Worm (Caenorhabditis elegans) whole organism, mixed stage, embryonic: ENCODE data around the gene C17F4.8.
A peak's percentile ranks its signal among the peaks of the same experiment; 100 is the strongest.

ENCODE experiments used
- M03D4.4 ChIP-seq: sonication (generic microtip); optimal IDR thresholded peaks from 2 replicates; lab custom pipeline; 2017; ENCODE audit warnings: mild to moderate bottlenecking, missing genetic modification characterization, missing compliant biosample characterization
- bed-3 ChIP-seq: fragments of 200-800 bp; sonication (Bioruptor generic); optimal IDR thresholded peaks from 3 replicates; lab custom pipeline; 2018; ENCODE audit warnings: mild to moderate bottlenecking, missing genetic modification characterization, moderate library complexity, missing compliant biosample characterization
- ceh-39 ChIP-seq: fragments of 150-350 bp; optimal IDR thresholded peaks from 2 replicates; lab custom pipeline; 2014; ENCODE audit warnings: missing biosample characterization, missing genetic modification characterization
- ceh-43 ChIP-seq: fragments of 200-800 bp; sonication (Bioruptor generic); optimal IDR thresholded peaks from 2 replicates; lab custom pipeline; 2018; ENCODE audit warnings: mild to moderate bottlenecking, missing genetic modification characterization, moderate library complexity, missing compliant biosample characterization
- ceh-83 ChIP-seq: fragments of 200-800 bp; sonication (Bioruptor generic); optimal IDR thresholded peaks from 2 replicates; lab custom pipeline; 2018; ENCODE audit warnings: mild to moderate bottlenecking, missing genetic modification characterization, missing compliant biosample characterization
- ces-1 ChIP-seq: fragments of 150-350 bp; optimal IDR thresholded peaks from 2 replicates; lab custom pipeline; 2014; ENCODE audit warnings: missing biosample characterization, missing genetic modification reagents, missing genetic modification characterization
- cnd-1 ChIP-seq: fragments of 200-800 bp; sonication (Bioruptor generic); optimal IDR thresholded peaks from 2 replicates; lab custom pipeline; 2018; ENCODE audit warnings: mild to moderate bottlenecking, missing genetic modification characterization, missing compliant biosample characterization
- drap-1 ChIP-seq: fragments of 200-800 bp; sonication (Bioruptor generic); optimal IDR thresholded peaks from 3 replicates; lab custom pipeline; 2018; ENCODE audit warnings: mild to moderate bottlenecking, missing genetic modification characterization, missing compliant biosample characterization
- elt-1 ChIP-seq: sonication (generic microtip); optimal IDR thresholded peaks from 2 replicates; lab custom pipeline; 2017; ENCODE audit warnings: missing genetic modification characterization, mild to moderate bottlenecking, missing compliant biosample characterization, antibody characterized with exemption, moderate library complexity, borderline replicate concordance; ENCODE audit not compliant: insufficient read depth
- elt-3 ChIP-seq: fragments of 150-350 bp; optimal IDR thresholded peaks from 2 replicates; lab custom pipeline; 2014; ENCODE audit warnings: missing biosample characterization, missing genetic modification characterization
- flh-1 ChIP-seq: fragments of 200-800 bp; sonication (Bioruptor generic); optimal IDR thresholded peaks from 2 replicates; lab custom pipeline; 2018; ENCODE audit warnings: mild to moderate bottlenecking, missing genetic modification characterization, moderate library complexity, missing compliant biosample characterization
- ham-2 ChIP-seq: fragments of 200-800 bp; sonication (Bioruptor generic); optimal IDR thresholded peaks from 2 replicates; lab custom pipeline; 2018; ENCODE audit warnings: mild to moderate bottlenecking, missing genetic modification characterization, missing compliant biosample characterization
- hlh-1 ChIP-seq: fragments of 150-350 bp; optimal IDR thresholded peaks from 2 replicates; lab custom pipeline; 2014; ENCODE audit warnings: missing biosample characterization, missing genetic modification reagents, missing genetic modification characterization
- lin-13 ChIP-seq: fragments of 150-350 bp; optimal IDR thresholded peaks from 2 replicates; lab custom pipeline; 2014; ENCODE audit warnings: missing biosample characterization, missing genetic modification characterization
- lin-32 ChIP-seq: fragments of 200-800 bp; sonication (Bioruptor generic); optimal IDR thresholded peaks from 2 replicates; lab custom pipeline; 2018; ENCODE audit warnings: mild to moderate bottlenecking, missing genetic modification characterization, missing compliant biosample characterization
- lsy-2 ChIP-seq: fragments of 150-350 bp; optimal IDR thresholded peaks from 2 replicates; lab custom pipeline; 2014; ENCODE audit warnings: missing biosample characterization, missing genetic modification characterization
- mab-5 ChIP-seq: fragments of 150-350 bp; optimal IDR thresholded peaks from 2 replicates; lab custom pipeline; 2014; ENCODE audit warnings: missing biosample characterization, missing genetic modification characterization
- mep-1 ChIP-seq: fragments of 150-350 bp; optimal IDR thresholded peaks from 2 replicates; lab custom pipeline; 2017; ENCODE audit warnings: missing biosample characterization, missing genetic modification reagents, missing genetic modification characterization, inconsistent platforms
- nhr-12 ChIP-seq: fragments of 150-350 bp; optimal IDR thresholded peaks from 2 replicates; lab custom pipeline; 2014; ENCODE audit warnings: missing biosample characterization, missing genetic modification characterization
- nhr-2 ChIP-seq: fragments of 150-350 bp; optimal IDR thresholded peaks from 2 replicates; lab custom pipeline; 2014; ENCODE audit warnings: missing biosample characterization, missing genetic modification characterization
- nhr-237 ChIP-seq: fragments of 150-350 bp; optimal IDR thresholded peaks from 2 replicates; lab custom pipeline; 2014; ENCODE audit warnings: missing biosample characterization, missing genetic modification characterization
- nhr-28 ChIP-seq: fragments of 150-350 bp; optimal IDR thresholded peaks from 2 replicates; lab custom pipeline; 2014; ENCODE audit warnings: missing biosample characterization, missing genetic modification characterization
- sem-2 ChIP-seq: fragments of 200-800 bp; sonication (Bioruptor generic); optimal IDR thresholded peaks from 2 replicates; lab custom pipeline; 2018; ENCODE audit warnings: mild to moderate bottlenecking, missing genetic modification characterization, missing compliant biosample characterization
- snpc-4 ChIP-seq: fragments of 150-350 bp; optimal IDR thresholded peaks from 2 replicates; lab custom pipeline; 2014; ENCODE audit warnings: missing biosample characterization, missing genetic modification characterization
- sptf-1 ChIP-seq: sonication (generic microtip); optimal IDR thresholded peaks from 2 replicates; lab custom pipeline; 2017; ENCODE audit warnings: mild to moderate bottlenecking, missing genetic modification characterization, moderate library complexity, missing compliant biosample characterization
- tbx-8 ChIP-seq: fragments of 200-800 bp; sonication (Bioruptor generic); optimal IDR thresholded peaks from 2 replicates; lab custom pipeline; 2018; ENCODE audit warnings: mild to moderate bottlenecking, missing genetic modification characterization, moderate library complexity, missing compliant biosample characterization
- unc-120 ChIP-seq: sonication (generic microtip); optimal IDR thresholded peaks from 2 replicates; lab custom pipeline; 2017; ENCODE audit warnings: missing genetic modification characterization, missing compliant biosample characterization; ENCODE audit not compliant: poor library complexity, severe bottlenecking
- unc-39 ChIP-seq: fragments of 150-350 bp; optimal IDR thresholded peaks from 2 replicates; lab custom pipeline; 2014; ENCODE audit warnings: missing biosample characterization, missing genetic modification characterization
- unc-62 ChIP-seq: fragments of 150-350 bp; optimal IDR thresholded peaks from 2 replicates; lab custom pipeline; 2014; ENCODE audit warnings: missing biosample characterization, missing genetic modification reagents, missing genetic modification characterization
- zip-8 ChIP-seq: fragments of 150-350 bp; optimal IDR thresholded peaks from 2 replicates; lab custom pipeline; 2014; ENCODE audit warnings: missing biosample characterization, missing genetic modification characterization
- ztf-11 ChIP-seq: fragments of 150-350 bp; optimal IDR thresholded peaks from 2 replicates; lab custom pipeline; 2014; ENCODE audit warnings: missing biosample characterization, missing genetic modification characterization

The C17F4.8 gene

DNA sequence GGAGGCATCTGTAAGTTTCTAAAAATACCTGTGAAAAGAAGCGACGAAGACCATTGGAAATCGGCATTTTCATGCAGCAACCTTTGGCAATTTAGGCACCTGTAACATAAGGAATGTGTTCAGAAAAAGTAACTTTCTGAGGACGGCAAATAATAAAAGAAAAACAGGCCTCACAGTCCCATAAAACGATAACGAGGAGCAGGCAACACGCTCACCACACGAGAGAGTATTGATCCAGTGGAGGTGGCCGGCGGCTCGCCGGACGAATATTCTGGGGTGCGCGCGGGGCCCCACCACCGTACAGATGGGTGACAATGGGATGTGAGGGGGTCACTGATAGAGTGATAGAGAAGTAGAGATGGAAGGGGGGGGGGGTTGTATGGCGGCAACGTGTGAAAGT lies 40.3 kb upstream of the C17F4.8 start, which contains the start of gene F02E11.3:
Gene F02E11.3, minus strand, starts transcription at position 101 of the 400 bp plus-strand sequence.
- TF ChIP-seq nhr-237 (tag; lab: Kevin White, UChicago), result no peak
- TF ChIP-seq unc-39 (tag; lab: Kevin White, UChicago), result no peak
- no peak for TF ChIP-seq sem-2 (GFP tag; lab: Kevin White, UChicago)
- TF ChIP-seq snpc-4 (tag; lab: Kevin White, UChicago), result no peak
- TF ChIP-seq mab-5 (tag; lab: Kevin White, UChicago), result no peak
- no peak for TF ChIP-seq ham-2
- TF ChIP-seq unc-120, result no peak
- no peak for TF ChIP-seq ceh-43 (GFP tag; lab: Kevin White, UChicago)
- TF ChIP-seq mep-1 (tag; lab: Kevin White, UChicago), result no peak
- TF ChIP-seq elt-1 (tag; lab: Kevin White, UChicago), result no peak

DNA sequence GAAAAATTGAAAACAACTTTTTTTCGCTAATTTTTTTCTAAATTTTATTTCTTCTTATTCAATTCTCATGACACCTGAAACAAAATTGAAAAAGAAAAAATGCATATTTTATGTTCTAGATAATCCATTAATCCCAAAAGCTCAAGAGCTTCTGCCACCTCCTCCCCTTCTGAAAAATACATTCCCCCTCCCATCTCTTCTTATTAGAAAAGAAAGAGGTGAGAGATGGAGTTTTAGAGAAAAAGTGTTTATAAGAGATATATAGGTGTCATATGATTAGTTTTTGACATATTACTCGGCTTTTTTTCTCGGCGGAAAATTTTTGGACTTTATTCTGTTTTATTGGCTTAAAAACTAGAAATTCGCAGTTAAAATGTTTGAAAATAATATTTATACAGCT lies 36.0 kb upstream of the C17F4.8 start:
- TF ChIP-seq lin-13, result no peak
- no peak for TF ChIP-seq mab-5 (tag; lab: Kevin White, UChicago)
- no peak for TF ChIP-seq sptf-1
- no peak for TF ChIP-seq tbx-8 (GFP tag; lab: Kevin White, UChicago)
- TF ChIP-seq unc-62 (GFP tag; lab: Kevin White, UChicago), result no peak
- TF ChIP-seq snpc-4 (tag; lab: Kevin White, UChicago), result no peak
- no peak for TF ChIP-seq nhr-28 (tag; lab: Kevin White, UChicago)
- no peak for TF ChIP-seq drap-1 (GFP tag; lab: Kevin White, UChicago)
- TF ChIP-seq ceh-83 (GFP tag; lab: Kevin White, UChicago), result no peak
- TF ChIP-seq mep-1 (tag; lab: Kevin White, UChicago), result no peak
- TF ChIP-seq lsy-2 (tag; lab: Kevin White, UChicago), result no peak
- no peak for TF ChIP-seq ces-1 (GFP tag; lab: Kevin White, UChicago)
- TF ChIP-seq cnd-1, result no peak

DNA sequence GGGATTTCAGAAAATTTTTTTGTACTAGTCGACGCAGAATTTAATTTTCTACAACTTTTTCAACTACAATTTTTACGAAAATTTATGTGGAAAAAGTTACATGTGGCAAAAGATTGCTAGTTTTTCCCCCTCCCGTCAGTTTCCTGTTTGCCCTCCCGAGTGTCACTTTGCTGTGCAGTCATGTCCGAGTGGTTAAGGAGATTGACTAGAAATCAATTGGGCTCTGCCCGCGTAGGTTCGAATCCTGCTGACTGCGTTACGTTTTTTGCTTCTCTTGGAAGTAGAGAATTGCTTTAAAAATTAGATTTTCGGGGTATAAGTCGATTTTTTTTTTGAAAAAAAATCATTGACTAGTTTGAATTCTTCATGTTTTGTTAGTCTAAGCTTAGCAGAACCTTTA lies 33.2 kb upstream of the C17F4.8 start:
- no peak for TF ChIP-seq sptf-1
- peak; percentile 53 for TF ChIP-seq ceh-83 (GFP tag; lab: Kevin White, UChicago)
- no peak for TF ChIP-seq nhr-2 (tag; lab: Kevin White, UChicago)
- peak; percentile 26 for TF ChIP-seq drap-1 (GFP tag; lab: Kevin White, UChicago)
- TF ChIP-seq zip-8, result no peak
- peak; percentile 30 for TF ChIP-seq cnd-1
- no peak for TF ChIP-seq snpc-4 (tag; lab: Kevin White, UChicago)
- TF ChIP-seq unc-62 (GFP tag; lab: Kevin White, UChicago), result no peak
- TF ChIP-seq, all 35 proteins: peak for 3

DNA sequence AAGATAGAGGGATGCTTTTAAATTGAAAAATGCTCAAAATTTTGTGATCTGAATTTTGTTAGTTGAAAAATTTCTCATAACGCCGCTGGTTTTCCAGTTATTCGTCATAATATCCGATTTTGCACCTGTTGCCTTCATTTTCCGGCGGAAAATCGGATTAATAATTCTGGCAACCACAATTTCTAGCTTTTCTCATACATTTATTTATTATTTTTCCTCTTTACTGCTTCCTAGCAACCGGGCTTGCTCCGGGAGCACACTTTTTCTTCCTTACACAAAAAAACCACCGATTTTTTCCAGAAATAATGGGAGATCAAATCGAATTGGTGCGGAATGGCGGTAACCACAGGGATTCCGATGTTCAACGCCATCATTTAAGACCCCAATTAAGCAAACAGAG lies 32.7 kb upstream of the C17F4.8 start, which contains the start of gene F02E11.7:
Gene F02E11.7, plus strand, starts transcription at position 301 of the 400 bp plus-strand sequence.
- TF ChIP-seq zip-8 (no peak), ztf-11 (tag; lab: Kevin White, UChicago) (no peak), flh-1 (GFP tag; lab: Kevin White, UChicago) (no peak), nhr-12 (tag; lab: Kevin White, UChicago) (no peak), elt-1 (tag; lab: Kevin White, UChicago) (no peak), sem-2 (GFP tag; lab: Kevin White, UChicago) (no peak), hlh-1 (tag; lab: Kevin White, UChicago) (no peak), M03D4.4 (tag; lab: Kevin White, UChicago) (no peak), ceh-39 (no peak), unc-120 (no peak), nhr-2 (tag; lab: Kevin White, UChicago) (no peak), cnd-1 (no peak), sptf-1 (no peak), ceh-83 (GFP tag; lab: Kevin White, UChicago) (no peak)

DNA sequence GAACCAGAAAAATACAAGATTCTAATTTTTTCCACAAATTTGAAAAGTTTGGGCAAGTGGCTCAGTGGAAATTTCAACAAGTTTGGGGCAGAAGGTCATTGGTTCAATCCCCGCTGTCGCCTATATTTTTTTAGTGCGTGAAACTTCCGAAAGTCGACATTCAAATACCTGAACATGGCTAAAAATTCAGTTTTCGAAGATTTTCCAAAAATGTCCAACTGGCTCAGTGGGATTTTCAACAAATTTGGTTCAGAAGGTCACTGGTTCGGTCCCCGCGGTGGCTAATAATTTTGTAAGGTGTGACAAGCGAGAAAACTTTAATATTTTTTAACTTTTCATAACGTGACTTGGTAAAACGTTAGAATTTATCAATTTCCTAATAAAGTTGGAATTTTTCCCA lies 30.1 kb upstream of the C17F4.8 start:
- TF ChIP-seq lin-32 (GFP tag; lab: Kevin White, UChicago) (no peak), nhr-2 (tag; lab: Kevin White, UChicago) (no peak), flh-1 (GFP tag; lab: Kevin White, UChicago) (no peak), sptf-1 (no peak), zip-8 (no peak), drap-1 (GFP tag; lab: Kevin White, UChicago) (no peak), sem-2 (GFP tag; lab: Kevin White, UChicago) (no peak), cnd-1 (no peak), elt-3 (tag; lab: Kevin White, UChicago) (no peak), lsy-2 (tag; lab: Kevin White, UChicago) (no peak), bed-3 (GFP tag; lab: Kevin White, UChicago) (no peak), ceh-39 (no peak), tbx-8 (GFP tag; lab: Kevin White, UChicago) (no peak)
